Fruit fly (Drosophila melanogaster) whole organism, embryonic: ENCODE measurements around the gene CG9426.

Experiments used
- Dek ChIP-seq: fragments of 200-800 bp; sonication (Bioruptor generic); optimal IDR thresholded peaks from 3 replicates; lab custom pipeline; 2019; ENCODE audit warnings: missing biosample characterization, mild to moderate bottlenecking, missing genetic modification characterization, moderate library complexity
- H2.0 ChIP-seq: fragments of 200-800 bp; sonication (Bioruptor generic); IDR thresholded peaks from 2 replicates; pipeline ENCODE4 v1.3.6; 2022; ENCODE audit warnings: missing biosample characterization, missing genetic modification characterization
- fd96Cb ChIP-seq: fragments of 200-800 bp; sonication (Bioruptor generic); optimal IDR thresholded peaks from 2 replicates; lab custom pipeline; 2018; ENCODE audit warnings: missing biosample characterization, mild to moderate bottlenecking, missing genetic modification characterization, moderate library complexity
- sd ChIP-seq: fragments of 200-800 bp; sonication (Bioruptor generic); optimal IDR thresholded peaks from 3 replicates; lab custom pipeline; 2018; ENCODE audit warnings: missing biosample characterization, mild to moderate bottlenecking, missing genetic modification characterization, moderate library complexity
- sim ChIP-seq: fragments of 200-800 bp; sonication (Bioruptor generic); IDR thresholded peaks from 2 replicates; pipeline ENCODE4 v1.3.6; 2022; ENCODE audit warnings: missing biosample characterization, missing genetic modification characterization

- no peak for TF ChIP-seq sd
- TF ChIP-seq sim (GFP tag; lab: Robert Waterston, UW): no peak
- no peak for TF ChIP-seq fd96Cb
- TF ChIP-seq H2.0 (GFP tag; lab: Robert Waterston, UW): no peak
- no peak for TF ChIP-seq Dek (tag; lab: Kevin White, UChicago)
These were observed 29.2 kb downstream of the CG9426 start for dm6 chr2L:13190534-13190933.
